Worm (Caenorhabditis elegans): ENCODE measurements around the gene ceh-51.

The ceh-51 gene

DNA sequence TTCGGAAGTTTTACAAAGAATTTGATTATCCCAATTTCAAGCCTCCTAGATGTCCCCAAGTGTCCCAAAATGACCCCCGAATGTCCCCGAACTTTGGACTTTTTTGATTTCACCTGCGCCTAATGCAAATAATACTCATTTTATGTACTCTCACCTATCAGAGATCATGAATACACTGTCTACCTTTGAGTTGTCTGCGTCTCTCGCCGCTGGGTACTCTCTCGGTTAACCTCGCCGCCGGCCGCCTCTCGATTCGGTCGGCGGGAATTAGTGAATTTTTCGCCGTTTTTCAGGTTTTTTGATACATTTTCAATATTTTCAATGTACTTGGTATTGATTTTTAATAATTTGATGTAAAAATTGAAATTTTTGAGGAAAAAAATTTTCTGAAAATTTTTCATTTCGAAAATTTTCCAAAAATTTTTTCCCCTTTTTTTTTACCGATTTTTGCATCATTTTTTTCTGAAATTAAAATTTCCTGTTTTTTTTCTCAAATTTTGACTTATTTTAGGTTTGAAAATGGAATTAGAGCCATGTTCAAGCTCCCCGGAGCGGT is 35.1 kb upstream of the ceh-51 start, which contains the start of gene nhr-65:
TSS of gene nhr-65 (plus strand) at position 506 of the 556 bp plus-strand sequence.
- peak; percentile 74 for TF ChIP-seq blmp-1 (tag; optimal IDR thresholded peaks at IDR 0.05)
- TF ChIP-seq skn-1 (tag; optimal IDR thresholded peaks at IDR 0.05), result peak; percentile 15
- no peak for TF ChIP-seq tlp-1 (tag; optimal IDR thresholded peaks at IDR 0.05)
- TF ChIP-seq mep-1 (tag; optimal IDR thresholded peaks at IDR 0.05), result peak; percentile 29
- TF ChIP-seq unc-30 (tag; optimal IDR thresholded peaks at IDR 0.05), result no peak
- TF ChIP-seq ceh-82 (tag; optimal IDR thresholded peaks at IDR 0.05), result no peak
- TF ChIP-seq swsn-7 (tag; optimal IDR thresholded peaks at IDR 0.05), result peak; percentile 22
- peak; percentile 48 for TF ChIP-seq nhr-20 (tag; optimal IDR thresholded peaks at IDR 0.05)
- TF ChIP-seq pag-3 (tag; optimal IDR thresholded peaks at IDR 0.05; ENCODE audit: borderline replicate concordance, insufficient read depth), result no peak
- TF ChIP-seq nhr-19 (GFP tag; conservative IDR thresholded peaks at IDR 0.05), result peak; percentile 41
- no peak for TF ChIP-seq pax-3 (tag; optimal IDR thresholded peaks at IDR 0.05)
- peak; percentile 21 to 23 for TF ChIP-seq efl-1 (optimal IDR thresholded peaks at IDR 0.05)
- peak in 1 of 2 experiments; percentile 41 for TF ChIP-seq efl-1 (GFP tag; optimal IDR thresholded peaks at IDR 0.05 in 1 of 2)
- peak in 1 of 2 experiments; percentile 53 for TF ChIP-seq lin-35 (GFP tag; optimal IDR thresholded peaks at IDR 0.05)
- peak; percentile 19 for TF ChIP-seq elt-2 (tag; optimal IDR thresholded peaks at IDR 0.05)
- TF ChIP-seq nhr-85 (tag), result peak; percentile 67
- peak; percentile 39 for TF ChIP-seq nhr-90 (tag; optimal IDR thresholded peaks at IDR 0.05; ENCODE audit: poor library complexity)
- no peak for TF ChIP-seq isw-1 (GFP tag; IDR thresholded peaks at IDR 0.05)
- no peak for TF ChIP-seq C34B4.2 (tag; optimal IDR thresholded peaks at IDR 0.05)
- TF ChIP-seq lsy-2 (tag; optimal IDR thresholded peaks at IDR 0.05), result peak in 1 of 2 experiments; percentile 5
- peak; percentile 48 for TF ChIP-seq snu-23 (GFP tag; optimal IDR thresholded peaks at IDR 0.05)

DNA sequence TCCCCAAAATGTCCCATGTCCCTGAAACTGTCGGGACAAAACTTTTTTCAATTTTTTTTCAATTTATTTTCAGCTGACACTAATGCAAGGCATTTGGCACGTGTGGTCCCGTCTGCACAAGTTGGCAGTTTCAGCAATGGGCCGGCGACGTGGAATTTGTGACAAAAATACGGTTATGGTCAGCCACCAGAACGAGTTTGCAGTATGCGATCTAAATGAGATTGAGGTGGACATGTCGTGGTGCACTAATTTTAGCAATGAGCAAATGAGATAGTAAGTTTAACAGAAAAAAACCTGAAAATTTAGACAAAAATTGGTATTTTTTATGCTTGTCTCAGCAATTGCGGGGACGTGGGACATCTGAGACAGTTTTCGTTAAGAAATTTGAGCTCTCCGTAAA is 31.5 kb upstream of the ceh-51 start:
- TF ChIP-seq efl-1 (optimal IDR thresholded peaks at IDR 0.05) (no peak), efl-1 (GFP tag; optimal IDR thresholded peaks at IDR 0.05 in 1 of 2) (peak in 1 of 2 experiments; percentile 63), Y116A8C.19 (tag; optimal IDR thresholded peaks at IDR 0.05; ENCODE audit: borderline replicate concordance) (no peak)

DNA sequence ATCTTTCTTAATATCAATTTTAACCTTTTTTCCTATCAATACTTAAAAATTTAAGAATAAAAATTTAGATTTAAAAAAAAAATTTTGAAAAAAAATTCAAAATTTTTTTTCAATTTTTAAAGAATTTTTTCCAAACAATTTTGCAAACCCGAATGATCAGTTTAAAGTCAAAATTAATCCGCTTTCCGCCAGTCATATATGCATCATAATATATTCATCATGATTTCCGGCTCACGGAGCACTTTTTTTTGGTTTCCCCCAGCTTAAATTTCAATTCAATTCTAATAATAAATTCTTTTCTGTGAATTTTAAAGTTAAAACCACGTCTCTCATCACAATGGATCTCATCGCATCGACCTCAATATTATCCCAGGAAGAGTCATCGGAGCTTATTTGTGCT is 27.5 kb upstream of the ceh-51 start, which contains the start of gene nhr-230:
TSS of gene nhr-230 (plus strand) at position 301 of the 400 bp plus-strand sequence.
- TF ChIP-seq ama-1 (optimal IDR thresholded peaks at IDR 0.05), result no peak
- TF ChIP-seq dsc-1 (tag; optimal IDR thresholded peaks at IDR 0.05), result peak; percentile 4
- TF ChIP-seq pag-3 (tag; optimal IDR thresholded peaks at IDR 0.05; ENCODE audit: borderline replicate concordance, insufficient read depth), result no peak
- TF ChIP-seq fkh-8 (tag; optimal IDR thresholded peaks at IDR 0.05), result peak; percentile 1
- TF ChIP-seq Y116A8C.19 (tag; optimal IDR thresholded peaks at IDR 0.05; ENCODE audit: borderline replicate concordance), result no peak

DNA sequence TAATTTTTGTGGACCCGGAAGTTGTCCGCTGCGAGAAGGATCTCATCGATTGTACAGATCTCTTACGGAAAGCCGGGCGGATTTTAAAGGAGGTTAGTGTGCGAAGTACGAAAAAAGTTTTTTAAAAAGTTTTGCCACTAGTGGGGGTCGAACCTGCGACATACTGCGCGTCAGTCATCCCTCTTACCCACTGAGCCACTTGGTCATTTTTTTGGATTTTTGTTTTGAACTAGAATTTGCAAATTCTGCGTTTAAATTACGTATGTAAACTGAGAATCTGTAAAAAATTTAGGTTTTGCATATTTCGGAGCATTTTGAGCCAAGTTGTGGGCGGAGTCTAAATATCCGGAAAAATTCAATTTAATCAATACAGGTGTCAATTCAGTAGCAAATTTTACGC is 25.4 kb upstream of the ceh-51 start:
- TF ChIP-seq efl-1 (optimal IDR thresholded peaks at IDR 0.05), result no peak
- TF ChIP-seq efl-1 (GFP tag; optimal IDR thresholded peaks at IDR 0.05 in 1 of 2), result peak in 1 of 2 experiments; percentile 42
- no peak for TF ChIP-seq sox-4 (tag; optimal IDR thresholded peaks at IDR 0.05)
- no peak for TF ChIP-seq ama-1 (optimal IDR thresholded peaks at IDR 0.05)

DNA sequence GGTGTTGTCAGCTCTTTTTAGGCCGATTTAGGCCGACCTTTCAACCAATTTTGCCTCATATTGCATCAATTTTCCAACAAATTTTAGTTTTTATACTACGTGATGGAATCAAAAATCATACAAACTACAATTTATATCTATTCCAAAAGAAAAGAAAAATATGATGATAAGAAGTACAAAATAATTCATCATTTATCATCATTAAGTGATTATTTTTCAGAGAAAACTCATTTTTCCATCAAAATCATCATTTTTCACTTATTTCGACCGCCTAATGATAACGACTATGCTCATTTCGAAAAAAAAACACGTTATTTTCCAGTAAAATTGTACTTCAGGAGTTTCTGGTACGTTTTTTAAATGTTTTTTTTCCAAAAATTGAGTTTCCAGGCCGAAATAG is 19.1 kb upstream of the ceh-51 start:
- TF ChIP-seq zag-1 (tag; optimal IDR thresholded peaks at IDR 0.05) (no peak), efl-1 (optimal IDR thresholded peaks at IDR 0.05) (no peak), efl-1 (GFP tag; optimal IDR thresholded peaks at IDR 0.05 in 1 of 2) (peak in 1 of 2 experiments; percentile 29), nhr-71 (tag; optimal IDR thresholded peaks at IDR 0.05) (no peak)

DNA sequence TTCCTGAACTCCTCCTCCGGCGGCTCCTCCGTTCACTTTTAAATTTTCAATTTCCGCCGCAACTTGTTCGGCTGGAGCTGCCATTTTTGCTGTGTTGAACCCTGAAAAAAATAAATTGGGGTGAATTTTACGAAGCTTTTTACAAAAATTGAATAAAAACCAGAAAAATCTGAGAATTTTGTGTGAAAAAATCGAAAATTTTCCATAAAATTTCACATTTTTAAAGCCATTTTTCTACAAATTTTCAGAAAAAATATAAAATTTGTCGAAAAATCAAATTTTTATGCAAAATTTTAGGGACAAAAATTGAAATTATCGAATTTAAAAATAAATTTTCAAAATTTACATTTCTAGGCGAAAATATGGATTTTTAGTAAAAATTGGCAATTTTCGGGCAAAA is 14.8 kb upstream of the ceh-51 start, which contains the start of gene wars-1:
TSS of gene wars-1 (minus strand) at position 101 of the 400 bp plus-strand sequence.
- TF ChIP-seq ceh-63 (GFP tag; optimal IDR thresholded peaks at IDR 0.05), result no peak
- no peak for TF ChIP-seq fkh-10 (GFP tag; optimal IDR thresholded peaks at IDR 0.05)
- TF ChIP-seq egl-13 (tag; optimal IDR thresholded peaks at IDR 0.05), result no peak
- no peak for TF ChIP-seq nhr-12 (tag; optimal IDR thresholded peaks at IDR 0.05)
- TF ChIP-seq aha-1 (tag; optimal IDR thresholded peaks at IDR 0.05), result no peak
- TF ChIP-seq fkh-8 (tag; optimal IDR thresholded peaks at IDR 0.05), result no peak
- no peak for TF ChIP-seq sup-37 (GFP tag; optimal IDR thresholded peaks at IDR 0.05)
- TF ChIP-seq nhr-76 (tag; optimal IDR thresholded peaks at IDR 0.05), result no peak
- no peak for TF ChIP-seq nhr-237 (tag; optimal IDR thresholded peaks at IDR 0.05)
- TF ChIP-seq isw-1 (GFP tag; IDR thresholded peaks at IDR 0.05), result no peak
- TF ChIP-seq nhr-19 (GFP tag; conservative IDR thresholded peaks at IDR 0.05), result no peak
- TF ChIP-seq pag-3 (tag; optimal IDR thresholded peaks at IDR 0.05; ENCODE audit: borderline replicate concordance, insufficient read depth), result no peak
- no peak for TF ChIP-seq zag-1 (tag; optimal IDR thresholded peaks at IDR 0.05)
- no peak for TF ChIP-seq pqm-1 (tag; optimal IDR thresholded peaks at IDR 0.05)
- TF ChIP-seq snpc-4 (tag; optimal IDR thresholded peaks at IDR 0.05), result no peak
- TF ChIP-seq mdl-1 (tag; optimal IDR thresholded peaks at IDR 0.05), result no peak
- TF ChIP-seq egl-27 (tag; optimal IDR thresholded peaks at IDR 0.05), result no peak
- no peak for TF ChIP-seq F16B12.6 (tag; optimal IDR thresholded peaks at IDR 0.05)
- no peak for TF ChIP-seq fkh-4 (tag; optimal IDR thresholded peaks at IDR 0.05; ENCODE audit: borderline replicate concordance)

Measured in whole organism, L1 larva.